Fruit fly (Drosophila melanogaster) whole organism, embryonic: ENCODE measurements around the gene Hrb27C.
A peak's percentile ranks its signal among the peaks of the same experiment; 100 is the strongest.

Source experiments
- Atf-2 ChIP-seq: fragments of 200-800 bp; sonication (Bioruptor generic); optimal IDR thresholded peaks from 2 replicates; lab custom pipeline; 2016; ENCODE audit warnings: missing biosample characterization, missing genetic modification characterization
- BEAF-32 ChIP-seq: fragments of 200-800 bp; sonication (Bioruptor generic); optimal IDR thresholded peaks from 3 replicates; lab custom pipeline; 2017; ENCODE audit warnings: missing biosample characterization, missing genetic modification characterization, mild to moderate bottlenecking, moderate library complexity, missing genetic modification reagents
- CG10147 ChIP-seq: fragments of 200-800 bp; sonication (Bioruptor generic); optimal IDR thresholded peaks from 2 replicates; lab custom pipeline; 2019; ENCODE audit warnings: missing biosample characterization, mild to moderate bottlenecking, missing genetic modification characterization, moderate library complexity
- CG10274 ChIP-seq: fragments of 200-800 bp; sonication (Bioruptor generic); optimal IDR thresholded peaks from 3 replicates; lab custom pipeline; 2017; ENCODE audit warnings: missing biosample characterization, mild to moderate bottlenecking, missing genetic modification characterization
- CG10366 ChIP-seq: fragments of 200-800 bp; sonication (Bioruptor generic); IDR thresholded peaks from 2 replicates; pipeline ENCODE4 v1.3.6; 2022; ENCODE audit warnings: missing biosample characterization, missing genetic modification characterization
- CG10959 ChIP-seq: fragments of 200-800 bp; sonication (Bioruptor generic); IDR thresholded peaks from 2 replicates; pipeline ENCODE4 v1.3.6; 2022; ENCODE audit warnings: missing biosample characterization, missing genetic modification characterization
- CG12236 ChIP-seq: fragments of 200-800 bp; sonication (Bioruptor generic); optimal IDR thresholded peaks from 2 replicates; lab custom pipeline; 2016; ENCODE audit warnings: missing biosample characterization, missing genetic modification characterization
- CG15514 ChIP-seq: fragments of 200-800 bp; sonication (Bioruptor generic); optimal IDR thresholded peaks from 3 replicates; lab custom pipeline; 2017; ENCODE audit warnings: missing biosample characterization, missing genetic modification characterization, mild to moderate bottlenecking, moderate library complexity, missing genetic modification reagents
- CG17186 ChIP-seq: fragments of 200-800 bp; sonication (Bioruptor generic); optimal IDR thresholded peaks from 3 replicates; lab custom pipeline; 2017; ENCODE audit warnings: missing biosample characterization, missing genetic modification reagents, missing genetic modification characterization
- CG2129 ChIP-seq: fragments of 200-800 bp; sonication (Bioruptor generic); IDR thresholded peaks from 2 replicates; pipeline ENCODE4 v1.3.6; 2022; ENCODE audit warnings: missing biosample characterization, missing genetic modification characterization; ENCODE audit not compliant: partially characterized antibody
- CG2875 ChIP-seq: fragments of 200-800 bp; sonication (Bioruptor generic); optimal IDR thresholded peaks from 2 replicates; lab custom pipeline; 2017; ENCODE audit warnings: missing biosample characterization, mild to moderate bottlenecking, missing genetic modification characterization, missing genetic modification reagents
- CG33557 ChIP-seq: fragments of 200-800 bp; sonication (Bioruptor generic); optimal IDR thresholded peaks from 2 replicates; lab custom pipeline; 2019; ENCODE audit warnings: missing biosample characterization, mild to moderate bottlenecking, missing genetic modification characterization, moderate library complexity
- CG6689 ChIP-seq: fragments of 200-800 bp; sonication (Bioruptor generic); IDR thresholded peaks from 2 replicates; pipeline ENCODE4 v1.3.6; 2022; ENCODE audit warnings: missing biosample characterization, missing genetic modification characterization
- CG8281 ChIP-seq: fragments of 200-800 bp; sonication (Bioruptor generic); optimal IDR thresholded peaks from 2 replicates; lab custom pipeline; 2018; ENCODE audit warnings: missing biosample characterization, mild to moderate bottlenecking, missing genetic modification characterization, moderate library complexity
- CG8290 ChIP-seq, 3 experiments: fragments of 200-800 bp; sonication (Bioruptor generic); optimal IDR thresholded peaks; 2 replicates each; lab custom pipeline; 2016 to 2019; ENCODE audit warnings: missing biosample characterization in 3 of 3, missing genetic modification characterization in 3 of 3, mild to moderate bottlenecking in 2 of 3, moderate library complexity in 1 of 3
- CTCF ChIP-seq: fragments of 200-800 bp; sonication (Bioruptor generic); optimal IDR thresholded peaks from 2 replicates; lab custom pipeline; 2017; ENCODE audit warnings: missing biosample characterization, mild to moderate bottlenecking, missing genetic modification characterization, moderate library complexity
- CoRest ChIP-seq: fragments of 200-800 bp; sonication (Bioruptor generic); optimal IDR thresholded peaks from 3 replicates; lab custom pipeline; 2018; ENCODE audit warnings: missing biosample characterization, mild to moderate bottlenecking, missing genetic modification characterization, moderate library complexity
- D19B ChIP-seq: fragments of 200-800 bp; sonication (Bioruptor generic); optimal IDR thresholded peaks from 2 replicates; lab custom pipeline; 2017; ENCODE audit warnings: missing biosample characterization, mild to moderate bottlenecking, missing genetic modification characterization
- E2f1 ChIP-seq: fragments of 200-800 bp; sonication (Bioruptor generic); IDR thresholded peaks from 2 replicates; pipeline ENCODE4 v1.3.6; 2022; ENCODE audit warnings: missing biosample characterization, missing genetic modification characterization
- E2f2 ChIP-seq: fragments of 200-800 bp; sonication (Bioruptor generic); IDR thresholded peaks from 2 replicates; pipeline ENCODE4 v1.3.6; 2022; ENCODE audit warnings: missing biosample characterization, missing genetic modification characterization
- ERR ChIP-seq: fragments of 200-800 bp; sonication (Bioruptor generic); optimal IDR thresholded peaks from 2 replicates; lab custom pipeline; 2016; ENCODE audit warnings: missing biosample characterization, missing genetic modification characterization
- Fer1 ChIP-seq: fragments of 200-800 bp; sonication (Bioruptor generic); optimal IDR thresholded peaks from 2 replicates; lab custom pipeline; 2017; ENCODE audit warnings: missing biosample characterization, mild to moderate bottlenecking, missing genetic modification characterization
- Hmx ChIP-seq: fragments of 200-800 bp; sonication (Bioruptor generic); optimal IDR thresholded peaks from 2 replicates; lab custom pipeline; 2016; ENCODE audit warnings: missing biosample characterization, missing genetic modification characterization
- Med ChIP-seq: fragments of 200-800 bp; sonication (Bioruptor generic); peaks from one replicate; lab custom pipeline; 2016; ENCODE audit warnings: missing biosample characterization, missing genetic modification characterization, mild to moderate bottlenecking, inconsistent platforms, moderate library complexity
- NfI ChIP-seq: fragments of 200-800 bp; sonication (Bioruptor generic); optimal IDR thresholded peaks from 3 replicates; lab custom pipeline; 2018; ENCODE audit warnings: missing biosample characterization, mild to moderate bottlenecking, missing genetic modification characterization, moderate library complexity
- Sin3A ChIP-seq: fragments of >200 bp; optimal IDR thresholded peaks from 2 replicates; lab custom pipeline; 2018
- Sox102F ChIP-seq: fragments of 200-800 bp; sonication (Bioruptor generic); optimal IDR thresholded peaks from 2 replicates; lab custom pipeline; 2018; ENCODE audit warnings: missing biosample characterization, mild to moderate bottlenecking, missing genetic modification characterization, moderate library complexity
- Tbp ChIP-seq: fragments of >200 bp; optimal IDR thresholded peaks from 2 replicates; lab custom pipeline; 2018; ENCODE audit warnings: missing biosample characterization, missing genetic modification characterization
- dmrt99B ChIP-seq: fragments of 200-800 bp; sonication (Bioruptor generic); optimal IDR thresholded peaks from 2 replicates; lab custom pipeline; 2018; ENCODE audit warnings: missing biosample characterization, mild to moderate bottlenecking, missing genetic modification characterization, moderate library complexity
- gro ChIP-seq: fragments of 200-800 bp; sonication (Bioruptor generic); optimal IDR thresholded peaks from 2 replicates; lab custom pipeline; 2016; ENCODE audit warnings: missing biosample characterization, missing genetic modification characterization
- gsb-n ChIP-seq: fragments of 200-800 bp; sonication (Bioruptor generic); optimal IDR thresholded peaks from 3 replicates; lab custom pipeline; 2018; ENCODE audit warnings: missing biosample characterization, mild to moderate bottlenecking, missing genetic modification characterization
- ind ChIP-seq: fragments of 200-800 bp; sonication (Bioruptor generic); optimal IDR thresholded peaks from 3 replicates; lab custom pipeline; 2016; ENCODE audit warnings: missing biosample characterization, missing genetic modification characterization
- insv ChIP-seq, 2 experiments: fragments of 200-800 bp; sonication (Bioruptor generic); optimal IDR thresholded peaks; 3 replicates each; lab custom pipeline; 2016 to 2018; ENCODE audit warnings: missing biosample characterization in 2 of 2, missing genetic modification characterization in 2 of 2
- lilli ChIP-seq: fragments of 200-800 bp; sonication (Bioruptor generic); optimal IDR thresholded peaks from 3 replicates; lab custom pipeline; 2016; ENCODE audit warnings: missing biosample characterization, missing genetic modification characterization
- nerfin-2 ChIP-seq: fragments of 200-800 bp; sonication (Bioruptor generic); IDR thresholded peaks from 2 replicates; pipeline ENCODE4 v1.3.6; 2022; ENCODE audit warnings: missing biosample characterization, missing genetic modification characterization; ENCODE audit not compliant: partially characterized antibody
- nom ChIP-seq: fragments of 200-800 bp; sonication (Bioruptor generic); optimal IDR thresholded peaks from 2 replicates; lab custom pipeline; 2017; ENCODE audit warnings: missing biosample characterization, missing genetic modification characterization, mild to moderate bottlenecking, moderate library complexity, missing genetic modification reagents
- oc ChIP-seq: fragments of 200-800 bp; sonication (Bioruptor generic); optimal IDR thresholded peaks from 2 replicates; lab custom pipeline; 2018; ENCODE audit warnings: missing biosample characterization, mild to moderate bottlenecking, missing genetic modification characterization, moderate library complexity
- odd ChIP-seq: fragments of 200-800 bp; sonication (Bioruptor generic); optimal IDR thresholded peaks from 2 replicates; lab custom pipeline; 2017; ENCODE audit warnings: missing biosample characterization, mild to moderate bottlenecking, missing genetic modification characterization
- prd ChIP-seq, 3 experiments: fragments of >200 bp in 2 of 3; fragments of 200-800 bp in 1 of 3; sonication (Bioruptor generic) in 1 of 3; optimal IDR thresholded peaks in 2 of 3; IDR thresholded peaks in 1 of 3; 2 replicates in 2 of 3; 3 replicates in 1 of 3; pipeline versions ENCODE4 v1.3.6 to Lab custom; 2017 to 2022; ENCODE audit warnings: missing biosample characterization in 1 of 3, missing genetic modification characterization in 1 of 3
- pros ChIP-seq: fragments of 200-800 bp; sonication (Bioruptor generic); optimal IDR thresholded peaks from 3 replicates; lab custom pipeline; 2019; ENCODE audit warnings: missing biosample characterization, mild to moderate bottlenecking, missing genetic modification characterization, moderate library complexity
- pzg ChIP-seq: fragments of 200-800 bp; sonication (Bioruptor generic); optimal IDR thresholded peaks from 3 replicates; lab custom pipeline; 2018; ENCODE audit warnings: missing biosample characterization, mild to moderate bottlenecking, missing genetic modification characterization, moderate library complexity
- sens ChIP-seq: fragments of 200-800 bp; sonication (Bioruptor generic); peaks from one replicate; lab custom pipeline; 2016; ENCODE audit warnings: missing biosample characterization, missing genetic modification characterization
- sqz ChIP-seq: fragments of 200-800 bp; sonication (Bioruptor generic); optimal IDR thresholded peaks from 3 replicates; lab custom pipeline; 2018; ENCODE audit warnings: missing biosample characterization, mild to moderate bottlenecking, missing genetic modification characterization
- trem ChIP-seq: fragments of 200-800 bp; optimal IDR thresholded peaks from 3 replicates; lab custom pipeline; 2019; ENCODE audit warnings: missing biosample characterization, mild to moderate bottlenecking, missing genetic modification characterization, moderate library complexity
- twi ChIP-seq: fragments of 200-800 bp; optimal IDR thresholded peaks from 2 replicates; lab custom pipeline; 2019; ENCODE audit warnings: missing biosample characterization, mild to moderate bottlenecking, missing genetic modification characterization, moderate library complexity
- unpg ChIP-seq: fragments of 200-800 bp; sonication (Bioruptor generic); optimal IDR thresholded peaks from 3 replicates; lab custom pipeline; 2018; ENCODE audit warnings: missing biosample characterization, mild to moderate bottlenecking, missing genetic modification characterization, moderate library complexity
- zen ChIP-seq: fragments of 200-800 bp; sonication (Bioruptor generic); optimal IDR thresholded peaks from 3 replicates; lab custom pipeline; 2018; ENCODE audit warnings: missing biosample characterization, mild to moderate bottlenecking, missing genetic modification characterization, moderate library complexity
- zen2 ChIP-seq: fragments of 200-800 bp; sonication (Bioruptor generic); IDR thresholded peaks from 3 replicates; pipeline ENCODE4 v1.3.6; 2022; ENCODE audit warnings: missing biosample characterization, missing genetic modification characterization; ENCODE audit not compliant: partially characterized antibody

Gene Hrb27C

DNA sequence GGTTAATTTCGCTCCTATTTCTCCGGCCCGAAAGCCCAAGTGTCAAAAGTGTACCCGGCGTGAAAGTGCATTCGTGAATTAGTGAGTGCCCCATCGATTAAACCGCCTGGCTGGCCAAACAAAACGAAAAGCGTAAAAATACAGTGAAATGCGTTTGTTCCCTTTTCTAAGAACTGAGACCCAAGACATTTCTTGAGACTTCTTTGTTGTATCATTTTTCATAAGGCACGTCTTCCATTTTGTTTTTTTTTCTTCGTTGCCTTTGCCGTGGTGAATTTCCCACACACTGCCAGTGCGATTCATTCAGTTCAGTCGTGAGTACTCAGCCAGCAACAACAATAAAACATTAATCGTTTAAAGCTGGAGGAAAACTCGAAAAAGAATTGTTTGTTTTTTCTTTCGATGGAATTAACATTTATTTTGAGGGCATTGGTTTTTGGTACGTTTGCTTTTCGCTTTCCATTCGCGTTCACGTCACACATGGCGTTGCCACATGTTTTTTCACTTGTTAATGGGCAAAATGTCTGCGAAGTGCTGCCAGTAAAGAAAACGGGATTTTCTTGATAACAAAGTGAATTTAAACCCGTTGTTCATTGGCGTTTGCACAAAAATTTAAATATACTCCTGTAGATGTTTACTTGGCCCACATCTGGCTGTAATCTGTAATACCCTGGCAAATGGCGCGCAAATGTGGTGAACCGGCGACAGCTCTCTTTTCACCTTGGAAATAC lies 1.0 kb downstream of the Hrb27C start (continued):
- no peak for TF ChIP-seq CG12236 (GFP tag; lab: Kevin White, UChicago)
- no peak for TF ChIP-seq nerfin-2
- TF ChIP-seq zen (tag; lab: Kevin White, UChicago): no peak
- TF ChIP-seq NfI (GFP tag; lab: Kevin White, UChicago): no peak
- peak; percentile 95 for TF ChIP-seq pros (GFP tag; lab: Kevin White, UChicago)
- peak; percentile 41 for TF ChIP-seq Hmx (GFP tag; lab: Kevin White, UChicago)
- no peak for TF ChIP-seq CG6689
- TF ChIP-seq E2f1 (GFP tag; lab: Robert Waterston, UW): peak; percentile 35; the same call in 1 of the 2 replicates
- TF ChIP-seq odd (GFP tag; lab: Kevin White, UChicago): no peak
- TF ChIP-seq Sox102F (GFP tag; lab: Kevin White, UChicago): peak; percentile 3
- TF ChIP-seq dmrt99B (tag; lab: Kevin White, UChicago): no peak
- no peak for TF ChIP-seq CoRest (tag; lab: Kevin White, UChicago)
- peak; percentile 87 for TF ChIP-seq twi (tag; lab: Kevin White, UChicago)
- no peak for TF ChIP-seq CG10959
- peak; percentile 37 for TF ChIP-seq lilli (GFP tag; lab: Kevin White, UChicago)
- TF ChIP-seq prd (optimal IDR thresholded peaks at IDR 0.05; lab: Kevin White, UChicago): no peak
- TF ChIP-seq prd (GFP tag; IDR thresholded peaks at IDR 0.05; lab: Robert Waterston, UW): no peak
- peak; percentile 21 for TF ChIP-seq BEAF-32
- no peak for TF ChIP-seq Tbp (GFP tag; lab: Kevin White, UChicago)
- TF ChIP-seq D19B: peak; percentile 51
- peak; percentile 22 for TF ChIP-seq CG17186 (GFP tag; lab: Kevin White, UChicago)
- TF ChIP-seq gsb-n: peak; percentile 16
- no peak for TF ChIP-seq CG8281 (tag; lab: Kevin White, UChicago)
- TF ChIP-seq zen2 (GFP tag; lab: Robert Waterston, UW): no peak
- no peak for TF ChIP-seq CG33557 (GFP tag; lab: Kevin White, UChicago)
- TF ChIP-seq oc (tag; lab: Kevin White, UChicago): no peak
- TF ChIP-seq CTCF (GFP tag; lab: Kevin White, UChicago): no peak
- no peak for TF ChIP-seq ind (GFP tag; lab: Kevin White, UChicago)
- no peak for TF ChIP-seq CG2129 (GFP tag; lab: Robert Waterston, UW)
- peak; percentile 34 for TF ChIP-seq gro (GFP tag; lab: Kevin White, UChicago)
- peak; percentile 88 for TF ChIP-seq sens
- peak; percentile 16 for TF ChIP-seq pzg
- peak; percentile 3 for TF ChIP-seq ERR (GFP tag; lab: Kevin White, UChicago)
- TF ChIP-seq nom (GFP tag; lab: Kevin White, UChicago): peak; percentile 40
- peak in 1 of 2 experiments; percentile 26 for TF ChIP-seq insv (GFP tag; optimal IDR thresholded peaks at IDR 0.05; lab: Kevin White, UChicago)
- TF ChIP-seq CG2875 (GFP tag; lab: Kevin White, UChicago): no peak
- no peak for TF ChIP-seq Atf-2 (GFP tag; lab: Kevin White, UChicago)
- no peak for TF ChIP-seq unpg (GFP tag; lab: Kevin White, UChicago)
- TF ChIP-seq CG10366: no peak
- no peak for TF ChIP-seq Fer1 (GFP tag; lab: Kevin White, UChicago)
- TF ChIP-seq E2f2: 0 out of 2 replicates have a peak, but pooled peaks have one; percentile 12
- TF ChIP-seq CG15514 (GFP tag; lab: Kevin White, UChicago): peak; percentile 29
- TF ChIP-seq trem (tag; lab: Kevin White, UChicago): peak; percentile 30
- peak; percentile 19 for TF ChIP-seq Sin3A (lab: Kevin White, UChicago)
- TF ChIP-seq CG10274 (GFP tag; lab: Kevin White, UChicago): no peak
- TF ChIP-seq sqz (GFP tag; lab: Kevin White, UChicago): peak; percentile 65
- TF ChIP-seq Med: peak; percentile 67
- TF ChIP-seq CG10147 (GFP tag; lab: Kevin White, UChicago): peak; percentile 51
- TF ChIP-seq CG8290 (GFP tag; optimal IDR thresholded peaks at IDR 0.05; lab: Kevin White, UChicago): no peak
- peak in 1 of 2 experiments; percentile 18 for TF ChIP-seq CG8290 (tag; optimal IDR thresholded peaks at IDR 0.05; lab: Kevin White, UChicago)
